Worm (Caenorhabditis elegans) whole organism, late embryonic: ENCODE data around the gene npr-24.

Experiments
- F13H6.1 ChIP-seq: sonication (generic microtip); optimal IDR thresholded peaks from 2 replicates; lab custom pipeline; 2016; ENCODE audit warnings: missing genetic modification characterization, missing compliant biosample characterization
- ceh-48 ChIP-seq: sonication (generic microtip); optimal IDR thresholded peaks from 2 replicates; lab custom pipeline; 2016; ENCODE audit warnings: missing genetic modification characterization, inconsistent platforms, missing compliant biosample characterization
- dmd-4 ChIP-seq: sonication (generic microtip); optimal IDR thresholded peaks from 2 replicates; lab custom pipeline; 2016; ENCODE audit warnings: borderline replicate concordance, missing genetic modification characterization, missing compliant biosample characterization
- ets-4 ChIP-seq: sonication (generic microtip); optimal IDR thresholded peaks from 2 replicates; lab custom pipeline; 2016; ENCODE audit warnings: missing genetic modification characterization, missing compliant biosample characterization
- hlh-15 ChIP-seq: sonication (generic microtip); optimal IDR thresholded peaks from 2 replicates; lab custom pipeline; 2016; ENCODE audit warnings: missing genetic modification characterization, missing compliant biosample characterization
- madf-2 ChIP-seq: sonication (generic microtip); optimal IDR thresholded peaks from 2 replicates; lab custom pipeline; 2017; ENCODE audit warnings: missing genetic modification characterization, missing compliant biosample characterization
- nhr-11 ChIP-seq: fragments of 150-350 bp; optimal IDR thresholded peaks from 2 replicates; lab custom pipeline; 2014; ENCODE audit warnings: missing biosample characterization, missing genetic modification characterization
- pag-3 ChIP-seq: sonication (generic microtip); optimal IDR thresholded peaks from 2 replicates; lab custom pipeline; 2016; ENCODE audit warnings: missing compliant biosample characterization, missing genetic modification characterization, borderline replicate concordance
- sox-2 ChIP-seq: fragments of 200-800 bp; sonication (Bioruptor generic); IDR thresholded peaks from 2 replicates; pipeline ENCODE4 v1.3.6; 2022; ENCODE audit warnings: missing genetic modification reagents, missing genetic modification characterization, missing compliant biosample characterization
- tbx-2 ChIP-seq: sonication (generic microtip); optimal IDR thresholded peaks from 2 replicates; lab custom pipeline; 2016; ENCODE audit warnings: missing genetic modification characterization, missing compliant biosample characterization

ce11 chrX:17461958-17462357 is 24.7 kb downstream of the npr-24 start:
- TF ChIP-seq tbx-2 (tag; lab: Kevin White, UChicago) = no peak
- TF ChIP-seq nhr-11 (tag; lab: Kevin White, UChicago) = no peak
- no peak for TF ChIP-seq ceh-48 (tag; lab: Kevin White, UChicago)
- no peak for TF ChIP-seq F13H6.1 (tag; lab: Kevin White, UChicago)
- TF ChIP-seq pag-3 (tag; lab: Kevin White, UChicago) = no peak
- TF ChIP-seq sox-2 (GFP tag; lab: Robert Waterston, UW) = no peak
- TF ChIP-seq dmd-4 (tag; lab: Kevin White, UChicago) = no peak
- no peak for TF ChIP-seq ets-4
- no peak for TF ChIP-seq hlh-15 (tag; lab: Kevin White, UChicago)
- no peak for TF ChIP-seq madf-2 (tag; lab: Kevin White, UChicago)
